Worm (Caenorhabditis elegans) whole organism, late embryonic: Measurements from ENCODE around the gene str-18.

Experiments
- C08G9.2 ChIP-seq: sonication (generic microtip); optimal IDR thresholded peaks from 2 replicates; lab custom pipeline; 2016; ENCODE audit warnings: mild to moderate bottlenecking, missing genetic modification characterization, moderate library complexity, missing compliant biosample characterization
- C38D4.7 ChIP-seq: fragments of 200-800 bp; sonication (Bioruptor generic); optimal IDR thresholded peaks from 2 replicates; lab custom pipeline; 2018; ENCODE audit warnings: mild to moderate bottlenecking, missing genetic modification characterization, moderate library complexity, missing compliant biosample characterization
- F13H6.1 ChIP-seq: sonication (generic microtip); optimal IDR thresholded peaks from 2 replicates; lab custom pipeline; 2016; ENCODE audit warnings: missing genetic modification characterization, missing compliant biosample characterization
- K09A11.1 ChIP-seq: sonication (generic microtip); optimal IDR thresholded peaks from 2 replicates; lab custom pipeline; 2017; ENCODE audit warnings: antibody characterized with exemption, mild to moderate bottlenecking, missing genetic modification characterization, missing compliant biosample characterization; ENCODE audit not compliant: insufficient read depth
- Y22D7AL.16 ChIP-seq: sonication (generic microtip); optimal IDR thresholded peaks from 2 replicates; lab custom pipeline; 2016; ENCODE audit warnings: missing genetic modification characterization, missing compliant biosample characterization
- ceh-2 ChIP-seq: sonication (generic microtip); optimal IDR thresholded peaks from 2 replicates; lab custom pipeline; 2016; ENCODE audit warnings: missing genotype, missing genetic modification characterization, missing compliant biosample characterization
- ceh-22 ChIP-seq: sonication (generic microtip); optimal IDR thresholded peaks from 2 replicates; lab custom pipeline; 2017; ENCODE audit warnings: missing biosample characterization, missing genetic modification characterization
- ceh-24 ChIP-seq: sonication (generic microtip); optimal IDR thresholded peaks from 2 replicates; lab custom pipeline; 2016; ENCODE audit warnings: mild to moderate bottlenecking, missing genetic modification characterization, missing compliant biosample characterization
- ceh-30 ChIP-seq: fragments of 150-350 bp; optimal IDR thresholded peaks from 2 replicates; lab custom pipeline; 2014; ENCODE audit warnings: missing biosample characterization, missing genetic modification characterization
- ceh-31 ChIP-seq: sonication (generic microtip); optimal IDR thresholded peaks from 2 replicates; lab custom pipeline; 2016; ENCODE audit warnings: missing genetic modification characterization, missing compliant biosample characterization
- ceh-34 ChIP-seq: sonication (generic microtip); optimal IDR thresholded peaks from 2 replicates; lab custom pipeline; 2016; ENCODE audit warnings: mild to moderate bottlenecking, missing genetic modification characterization, missing compliant biosample characterization
- ceh-45 ChIP-seq: fragments of 200-800 bp; sonication (Bioruptor generic); IDR thresholded peaks from 2 replicates; pipeline ENCODE4 v1.3.6; 2022; ENCODE audit warnings: missing genetic modification reagents, missing genetic modification characterization, missing compliant biosample characterization
- ceh-6 ChIP-seq: fragments of 200-800 bp; sonication (Bioruptor generic); optimal IDR thresholded peaks from 2 replicates; lab custom pipeline; 2018; ENCODE audit warnings: mild to moderate bottlenecking, missing genetic modification characterization, missing compliant biosample characterization
- che-1 ChIP-seq: sonication (generic microtip); optimal IDR thresholded peaks from 2 replicates; lab custom pipeline; 2016; ENCODE audit warnings: mild to moderate bottlenecking, missing genetic modification characterization, missing compliant biosample characterization
- dve-1 ChIP-seq: sonication (generic microtip); optimal IDR thresholded peaks from 2 replicates; lab custom pipeline; 2017; ENCODE audit warnings: antibody characterized with exemption, mild to moderate bottlenecking, missing genetic modification characterization, missing compliant biosample characterization
- elt-2 ChIP-seq: sonication (generic microtip); optimal IDR thresholded peaks from 2 replicates; lab custom pipeline; 2016; ENCODE audit warnings: missing genetic modification reagents, missing genetic modification characterization, missing compliant biosample characterization
- elt-4 ChIP-seq: sonication (generic microtip); optimal IDR thresholded peaks from 2 replicates; lab custom pipeline; 2016; ENCODE audit warnings: missing genetic modification characterization, missing compliant biosample characterization
- eyg-1 ChIP-seq: sonication (generic microtip); optimal IDR thresholded peaks from 2 replicates; lab custom pipeline; 2016; ENCODE audit warnings: missing genotype, missing genetic modification characterization, missing compliant biosample characterization
- fkh-10 ChIP-seq: fragments of 150-350 bp; optimal IDR thresholded peaks from 2 replicates; lab custom pipeline; 2014; ENCODE audit warnings: missing biosample characterization, missing genetic modification reagents, missing genetic modification characterization
- fkh-6 ChIP-seq: sonication (generic microtip); optimal IDR thresholded peaks from 2 replicates; lab custom pipeline; 2016; ENCODE audit warnings: missing genetic modification characterization, missing compliant biosample characterization
- gmeb-2 ChIP-seq: sonication (generic microtip); optimal IDR thresholded peaks from 2 replicates; lab custom pipeline; 2016; ENCODE audit warnings: missing genetic modification characterization, inconsistent platforms, missing compliant biosample characterization
- hlh-13 ChIP-seq: fragments of 200-800 bp; sonication (Bioruptor generic); optimal IDR thresholded peaks from 2 replicates; lab custom pipeline; 2018; ENCODE audit warnings: mild to moderate bottlenecking, missing genetic modification characterization, missing compliant biosample characterization
- hlh-30 ChIP-seq: sonication (generic microtip); optimal IDR thresholded peaks from 2 replicates; lab custom pipeline; 2017; ENCODE audit warnings: antibody characterized with exemption, missing genetic modification characterization, missing compliant biosample characterization; ENCODE audit not compliant: insufficient read depth
- lim-6 ChIP-seq: sonication (generic microtip); optimal IDR thresholded peaks from 2 replicates; lab custom pipeline; 2016; ENCODE audit warnings: missing genetic modification characterization, missing compliant biosample characterization
- lin-11 ChIP-seq: fragments of 200-800 bp; sonication (Bioruptor generic); optimal IDR thresholded peaks from 2 replicates; lab custom pipeline; 2018; ENCODE audit warnings: mild to moderate bottlenecking, missing genetic modification characterization, missing compliant biosample characterization
- nfya-1 ChIP-seq: sonication (generic microtip); optimal IDR thresholded peaks from 2 replicates; lab custom pipeline; 2017; ENCODE audit warnings: missing genetic modification characterization, mild to moderate bottlenecking, missing compliant biosample characterization, antibody characterized with exemption, moderate library complexity
- odd-2 ChIP-seq: sonication (generic microtip); optimal IDR thresholded peaks from 2 replicates; lab custom pipeline; 2017; ENCODE audit warnings: antibody characterized with exemption, mild to moderate bottlenecking, missing genetic modification characterization, missing compliant biosample characterization
- pax-1 ChIP-seq: fragments of 150-350 bp; optimal IDR thresholded peaks from 2 replicates; lab custom pipeline; 2014; ENCODE audit warnings: missing biosample characterization, missing genetic modification characterization
- pha-4 ChIP-seq: fragments of 150-350 bp; optimal IDR thresholded peaks from 2 replicates; lab custom pipeline; 2018; ENCODE audit warnings: missing biosample characterization, missing genetic modification reagents, missing genetic modification characterization
- pros-1 ChIP-seq: fragments of 150-350 bp; optimal IDR thresholded peaks from 2 replicates; lab custom pipeline; 2014; ENCODE audit warnings: missing biosample characterization, missing genetic modification reagents, missing genetic modification characterization
- rnt-1 ChIP-seq: sonication (generic microtip); optimal IDR thresholded peaks from 2 replicates; lab custom pipeline; 2016; ENCODE audit warnings: missing genetic modification characterization, missing compliant biosample characterization
- sox-4 ChIP-seq: sonication (generic microtip); optimal IDR thresholded peaks from 2 replicates; lab custom pipeline; 2017; ENCODE audit warnings: mild to moderate bottlenecking, missing genetic modification characterization, inconsistent platforms, missing compliant biosample characterization
- syd-9 ChIP-seq: sonication (generic microtip); optimal IDR thresholded peaks from 2 replicates; lab custom pipeline; 2016; ENCODE audit warnings: mild to moderate bottlenecking, missing genetic modification characterization, moderate library complexity, missing compliant biosample characterization
- tbx-2 ChIP-seq: sonication (generic microtip); optimal IDR thresholded peaks from 2 replicates; lab custom pipeline; 2016; ENCODE audit warnings: missing genetic modification characterization, missing compliant biosample characterization
- unc-3 ChIP-seq, 2 experiments: fragments of 200-800 bp in 1 of 2; sonication (Bioruptor generic) in 1 of 2; sonication (generic microtip) in 1 of 2; conservative IDR thresholded peaks in 1 of 2; optimal IDR thresholded peaks in 1 of 2; 2 replicates each; pipeline versions ENCODE4 v1.3.6 to Lab custom; 2016 to 2022; ENCODE audit warnings: missing compliant biosample characterization in 2 of 2, missing genetic modification characterization in 2 of 2, missing genetic modification reagents in 1 of 2
- unc-42 ChIP-seq: sonication (generic microtip); optimal IDR thresholded peaks from 2 replicates; lab custom pipeline; 2016; ENCODE audit warnings: missing genotype, missing genetic modification characterization, missing compliant biosample characterization
- unc-86 ChIP-seq: sonication (generic microtip); optimal IDR thresholded peaks from 2 replicates; lab custom pipeline; 2016; ENCODE audit warnings: missing genetic modification characterization, missing compliant biosample characterization

The str-18 gene

ce11 chrV:15741851-15742250 is at the start of gene str-18:
str-18 (minus strand) TSS chrV:15741951.
- no peak for TF ChIP-seq C08G9.2
- no peak for TF ChIP-seq pha-4
- TF ChIP-seq F13H6.1 (tag; lab: Kevin White, UChicago): no peak
- TF ChIP-seq Y22D7AL.16: no peak
- TF ChIP-seq lim-6 (tag; lab: Kevin White, UChicago): no peak
- no peak for TF ChIP-seq elt-2 (tag; lab: Kevin White, UChicago)
- TF ChIP-seq syd-9 (tag; lab: Kevin White, UChicago): no peak
- TF ChIP-seq unc-86 (tag; lab: Kevin White, UChicago): no peak
- TF ChIP-seq pros-1 (tag; lab: Kevin White, UChicago): no peak
- no peak for TF ChIP-seq pax-1 (tag; lab: Kevin White, UChicago)
- no peak for TF ChIP-seq hlh-30 (tag; lab: Kevin White, UChicago)
- no peak for TF ChIP-seq unc-42
- TF ChIP-seq lin-11 (tag; lab: Kevin White, UChicago): no peak
- TF ChIP-seq dve-1 (tag; lab: Kevin White, UChicago): no peak

ce11 chrV:15782494-15782893 is 40.7 kb upstream of the str-18 start, which contains the start of gene T26E4.3:
T26E4.3 (plus strand) TSS chrV:15782794.
- TF ChIP-seq nfya-1 (tag; lab: Kevin White, UChicago) (no peak), ceh-22 (tag; lab: Kevin White, UChicago) (no peak), tbx-2 (tag; lab: Kevin White, UChicago) (no peak), elt-2 (tag; lab: Kevin White, UChicago) (no peak), dve-1 (tag; lab: Kevin White, UChicago) (no peak)

ce11 chrV:15781086-15781485 is 39.3 kb upstream of the str-18 start, which contains the start of gene T26E4.2:
T26E4.2 (plus strand) TSS chrV:15781386.
- TF ChIP-seq elt-2 (tag; lab: Kevin White, UChicago): no peak
- no peak for TF ChIP-seq ceh-30
- no peak for TF ChIP-seq ceh-2 (tag; lab: Kevin White, UChicago)
- TF ChIP-seq elt-4: no peak
- no peak for TF ChIP-seq pha-4
- no peak for TF ChIP-seq ceh-31
- TF ChIP-seq odd-2: no peak
- no peak for TF ChIP-seq rnt-1 (tag; lab: Kevin White, UChicago)
- TF ChIP-seq fkh-10 (GFP tag; lab: Kevin White, UChicago): no peak
- no peak for TF ChIP-seq ceh-24
- no peak for TF ChIP-seq ceh-45 (GFP tag; lab: Robert Waterston, UW)
- TF ChIP-seq gmeb-2 (tag; lab: Kevin White, UChicago): no peak
- TF ChIP-seq K09A11.1 (tag; lab: Kevin White, UChicago): no peak
- TF ChIP-seq eyg-1 (tag; lab: Kevin White, UChicago): no peak
- TF ChIP-seq ceh-34 (tag; lab: Kevin White, UChicago): no peak
- no peak for TF ChIP-seq fkh-6
- no peak for TF ChIP-seq sox-4 (tag; lab: Kevin White, UChicago)
- no peak for TF ChIP-seq che-1 (tag; lab: Kevin White, UChicago)

ce11 chrV:15779128-15779729 is 37.5 kb upstream of the str-18 start, which contains the start of the genes nhr-285 and irld-52:
nhr-285 (minus strand) TSS chrV:15779228.
irld-52 (plus strand) TSS chrV:15779679.
- TF ChIP-seq hlh-13 (GFP tag; lab: Kevin White, UChicago) (no peak), C08G9.2 (no peak), lin-11 (tag; lab: Kevin White, UChicago) (no peak), ceh-6 (GFP tag; lab: Kevin White, UChicago) (no peak), C38D4.7 (GFP tag; lab: Kevin White, UChicago) (no peak), unc-3 (GFP tag; conservative IDR thresholded peaks at IDR 0.05; lab: Robert Waterston, UW) (no peak), unc-3 (tag; optimal IDR thresholded peaks at IDR 0.05; lab: Kevin White, UChicago) (no peak)
